Worm (Caenorhabditis elegans): ENCODE measurements around the gene kin-16.

DNA sequence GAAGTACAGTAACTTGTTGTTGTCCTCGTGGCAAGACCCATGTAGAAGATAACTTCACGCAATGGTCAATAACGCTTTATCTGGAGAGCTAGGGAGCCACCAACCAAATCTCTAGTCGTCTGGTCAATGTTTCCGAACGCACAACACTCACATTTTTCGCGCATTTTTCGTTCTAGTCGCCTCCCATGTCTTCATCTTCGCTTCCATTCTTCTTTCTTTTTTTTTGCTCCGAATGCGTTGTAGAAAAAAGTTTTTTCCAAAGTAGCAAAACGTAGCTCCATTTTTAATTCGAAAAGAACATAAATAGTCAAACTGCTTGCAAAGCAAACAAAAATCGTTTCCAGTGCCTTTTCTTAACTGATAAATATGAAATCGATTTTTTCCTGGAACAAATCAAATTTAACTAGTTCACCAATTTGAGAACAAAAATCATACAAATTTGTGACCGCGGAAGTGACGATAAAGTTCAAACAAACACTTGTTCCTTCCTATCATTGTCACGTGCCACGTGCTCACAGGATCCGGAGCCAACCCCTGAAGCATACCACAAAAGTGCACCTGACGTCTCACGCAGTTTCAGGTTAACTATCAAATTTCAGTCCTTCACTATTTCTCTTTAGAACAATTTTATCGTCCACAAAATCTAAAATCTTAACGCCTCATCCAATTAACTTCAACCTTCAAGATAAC, 16.9 kb downstream of the kin-16 start:
- no peak for TF ChIP-seq snpc-4 (GFP tag; optimal IDR thresholded peaks at IDR 0.05)
- no peak for TF ChIP-seq snpc-4 (tag; optimal IDR thresholded peaks at IDR 0.05)
- TF ChIP-seq nhr-179 (tag; optimal IDR thresholded peaks at IDR 0.05) = no peak
- no peak for TF ChIP-seq unc-62 (GFP tag; optimal IDR thresholded peaks at IDR 0.05)

Measured in whole organism, young adult.